Worm (Caenorhabditis elegans) whole organism, L2 larva: ENCODE measurements around the gene F01G10.9.

Experiments
- C34F6.9 ChIP-seq: fragments of 150-350 bp; optimal IDR thresholded peaks from 2 replicates; lab custom pipeline; 2014; ENCODE audit warnings: missing biosample characterization, missing genetic modification characterization
- R02D3.7 ChIP-seq: fragments of 150-350 bp; optimal IDR thresholded peaks from 2 replicates; lab custom pipeline; 2014; ENCODE audit warnings: missing biosample characterization, missing genetic modification characterization
- alr-1 ChIP-seq: fragments of 150-350 bp; optimal IDR thresholded peaks from 2 replicates; lab custom pipeline; 2014; ENCODE audit warnings: missing biosample characterization, missing genetic modification characterization
- blmp-1 ChIP-seq: sonication (generic microtip); optimal IDR thresholded peaks from 2 replicates; lab custom pipeline; 2017; ENCODE audit warnings: missing genetic modification characterization, mild to moderate bottlenecking, missing compliant biosample characterization, antibody characterized with exemption, moderate library complexity; ENCODE audit not compliant: insufficient read depth
- ceh-16 ChIP-seq: fragments of 150-350 bp; optimal IDR thresholded peaks from 2 replicates; lab custom pipeline; 2014; ENCODE audit warnings: missing biosample characterization, missing genetic modification characterization
- ceh-82 ChIP-seq: fragments of 150-350 bp; optimal IDR thresholded peaks from 2 replicates; lab custom pipeline; 2014; ENCODE audit warnings: missing biosample characterization, missing genetic modification characterization
- crh-2 ChIP-seq: sonication (generic microtip); optimal IDR thresholded peaks from 2 replicates; lab custom pipeline; 2017; ENCODE audit warnings: missing biosample characterization, missing genetic modification characterization
- dmd-4 ChIP-seq: sonication (generic microtip); optimal IDR thresholded peaks from 2 replicates; lab custom pipeline; 2017; ENCODE audit warnings: missing biosample characterization, missing genetic modification characterization
- egl-27 ChIP-seq: sonication (generic microtip); optimal IDR thresholded peaks from 3 replicates; lab custom pipeline; 2017; ENCODE audit warnings: missing biosample characterization, missing genetic modification reagents, missing genetic modification characterization
- elt-1 ChIP-seq: fragments of 150-350 bp; optimal IDR thresholded peaks from 2 replicates; lab custom pipeline; 2014; ENCODE audit warnings: missing biosample characterization, missing genetic modification characterization
- elt-3 ChIP-seq: sonication (generic microtip); optimal IDR thresholded peaks from 2 replicates; lab custom pipeline; 2017; ENCODE audit warnings: missing biosample characterization, missing genetic modification characterization
- lin-13 ChIP-seq: fragments of 150-350 bp; optimal IDR thresholded peaks from 2 replicates; lab custom pipeline; 2014; ENCODE audit warnings: missing biosample characterization, missing genetic modification reagents, missing genetic modification characterization
- lin-39 ChIP-seq: fragments of 150-350 bp; optimal IDR thresholded peaks from 2 replicates; lab custom pipeline; 2014; ENCODE audit warnings: missing biosample characterization, missing genetic modification reagents, missing genetic modification characterization
- lsy-2 ChIP-seq, 2 experiments: fragments of 150-350 bp in 1 of 2; sonication (generic microtip) in 1 of 2; optimal IDR thresholded peaks; 2 replicates each; lab custom pipeline; 2014 to 2017; ENCODE audit warnings: missing biosample characterization in 2 of 2, missing genetic modification characterization in 2 of 2
- mab-5 ChIP-seq: fragments of 150-350 bp; optimal IDR thresholded peaks from 2 replicates; lab custom pipeline; 2014; ENCODE audit warnings: missing biosample characterization, missing genetic modification characterization
- mdl-1 ChIP-seq, 2 experiments: fragments of 150-350 bp in 1 of 2; sonication (generic microtip) in 1 of 2; optimal IDR thresholded peaks; 2 replicates each; lab custom pipeline; 2017; ENCODE audit warnings: missing biosample characterization in 2 of 2, missing genetic modification characterization in 2 of 2
- nhr-10 ChIP-seq: sonication (generic microtip); optimal IDR thresholded peaks from 2 replicates; lab custom pipeline; 2017; ENCODE audit warnings: missing biosample characterization, missing genetic modification characterization
- nhr-11 ChIP-seq: fragments of 150-350 bp; optimal IDR thresholded peaks from 2 replicates; lab custom pipeline; 2014; ENCODE audit warnings: missing biosample characterization, missing genetic modification characterization
- nhr-12 ChIP-seq: fragments of 150-350 bp; optimal IDR thresholded peaks from 2 replicates; lab custom pipeline; 2014; ENCODE audit warnings: missing biosample characterization, missing genetic modification characterization
- nhr-21 ChIP-seq: fragments of 150-350 bp; optimal IDR thresholded peaks from 2 replicates; lab custom pipeline; 2014; ENCODE audit warnings: missing biosample characterization, missing genetic modification characterization
- nhr-23 ChIP-seq: fragments of 150-350 bp; optimal IDR thresholded peaks from 2 replicates; lab custom pipeline; 2014; ENCODE audit warnings: missing biosample characterization, missing genetic modification reagents, missing genetic modification characterization
- nhr-25 ChIP-seq: fragments of 150-350 bp; sonication (generic microtip); optimal IDR thresholded peaks from 3 replicates; lab custom pipeline; 2014; ENCODE audit warnings: missing biosample characterization, missing genetic modification characterization
- sem-4 ChIP-seq: fragments of 150-350 bp; optimal IDR thresholded peaks from 2 replicates; lab custom pipeline; 2014; ENCODE audit warnings: missing biosample characterization, missing genetic modification reagents, missing genetic modification characterization
- sma-3 ChIP-seq: sonication (generic microtip); optimal IDR thresholded peaks from 2 replicates; lab custom pipeline; 2016; ENCODE audit warnings: missing genetic modification reagents, missing genetic modification characterization, missing compliant biosample characterization
- sma-9 ChIP-seq, 2 experiments: fragments of 150-350 bp in 1 of 2; sonication (generic microtip) in 1 of 2; optimal IDR thresholded peaks; 2 replicates each; lab custom pipeline; 2014 to 2016; ENCODE audit warnings: missing genetic modification characterization in 2 of 2, mild to moderate bottlenecking in 1 of 2, missing biosample characterization in 1 of 2, missing compliant biosample characterization in 1 of 2, missing genetic modification reagents in 1 of 2, moderate library complexity in 1 of 2
- snpc-4 ChIP-seq: fragments of 150-350 bp; optimal IDR thresholded peaks from 2 replicates; lab custom pipeline; 2014; ENCODE audit warnings: missing biosample characterization, missing genetic modification characterization
- unc-55 ChIP-seq: fragments of 150-350 bp; sonication (generic microtip); optimal IDR thresholded peaks from 3 replicates; lab custom pipeline; 2014; ENCODE audit warnings: missing biosample characterization, missing genetic modification reagents, missing genetic modification characterization
- unc-62 ChIP-seq: fragments of 150-350 bp; optimal IDR thresholded peaks from 2 replicates; lab custom pipeline; 2014; ENCODE audit warnings: missing biosample characterization, missing genetic modification reagents, missing genetic modification characterization
- zag-1 ChIP-seq: fragments of 150-350 bp; optimal IDR thresholded peaks from 2 replicates; lab custom pipeline; 2014; ENCODE audit warnings: missing biosample characterization, missing genetic modification characterization
- ztf-1 ChIP-seq: fragments of 200-800 bp; sonication (Bioruptor generic); conservative IDR thresholded peaks from 2 replicates; pipeline ENCODE4 v1.3.6; 2022; ENCODE audit warnings: missing genetic modification characterization, missing compliant biosample characterization
- ztf-11 ChIP-seq: sonication (generic microtip); optimal IDR thresholded peaks from 2 replicates; lab custom pipeline; 2017; ENCODE audit warnings: missing biosample characterization, missing genetic modification characterization
- ztf-4 ChIP-seq: fragments of 150-350 bp; optimal IDR thresholded peaks from 2 replicates; lab custom pipeline; 2014; ENCODE audit warnings: missing biosample characterization, missing genetic modification characterization

F01G10.9 gene

ce11 chrIV:10295084-10295483 is 35.6 kb upstream of the F01G10.9 start, which contains the start of gene R09E10.13:
Gene R09E10.13, minus strand, starts transcription at chrIV:10295144.
- TF ChIP-seq ztf-1 (no peak), ztf-4 (tag; lab: Kevin White, UChicago) (peak; percentile 47), mab-5 (tag; lab: Kevin White, UChicago) (no peak), nhr-21 (tag; lab: Kevin White, UChicago) (no peak)

- TF ChIP-seq elt-1 (tag; lab: Kevin White, UChicago) (no peak), sma-9 (GFP tag; optimal IDR thresholded peaks at IDR 0.05; lab: Kevin White, UChicago) (no peak), sma-9 (tag; optimal IDR thresholded peaks at IDR 0.05; lab: Kevin White, UChicago) (no peak), nhr-25 (no peak), unc-62 (no peak), ceh-82 (no peak), crh-2 (no peak), snpc-4 (tag; lab: Kevin White, UChicago) (no peak)
Measured at ce11 chrIV:10294030-10294429, 34.6 kb upstream of the F01G10.9 start, which contains the start of gene R09E10.6. Gene R09E10.6, minus strand, starts transcription at chrIV:10294130.

- TF ChIP-seq nhr-25 (no peak), lin-13 (GFP tag; lab: Kevin White, UChicago) (no peak), egl-27 (tag; lab: Kevin White, UChicago) (no peak), sem-4 (no peak), lsy-2 (tag; optimal IDR thresholded peaks at IDR 0.05; lab: Kevin White, UChicago) (no peak), nhr-10 (no peak), R02D3.7 (no peak), mdl-1 (tag; optimal IDR thresholded peaks at IDR 0.05; lab: Kevin White, UChicago) (no peak), elt-3 (no peak), blmp-1 (tag; lab: Kevin White, UChicago) (no peak), ceh-16 (tag; lab: Kevin White, UChicago) (no peak), crh-2 (no peak), nhr-12 (tag; lab: Kevin White, UChicago) (no peak), snpc-4 (tag; lab: Kevin White, UChicago) (no peak), sma-9 (GFP tag; optimal IDR thresholded peaks at IDR 0.05; lab: Kevin White, UChicago) (no peak), sma-9 (tag; optimal IDR thresholded peaks at IDR 0.05; lab: Kevin White, UChicago) (no peak), lin-39 (no peak)
Measured at ce11 chrIV:10288575-10288974, 29.1 kb upstream of the F01G10.9 start.

ce11 chrIV:10286655-10287054 is 27.2 kb upstream of the F01G10.9 start, which contains the start of gene ebax-1:
Gene ebax-1, plus strand, starts transcription at chrIV:10286955.
- TF ChIP-seq unc-62 (no peak), nhr-23 (no peak), unc-55 (GFP tag; lab: Kevin White, UChicago) (no peak), dmd-4 (tag; lab: Kevin White, UChicago) (no peak), alr-1 (no peak), lsy-2 (tag; optimal IDR thresholded peaks at IDR 0.05; lab: Kevin White, UChicago) (no peak), ztf-4 (tag; lab: Kevin White, UChicago) (no peak), ceh-82 (no peak), ztf-1 (no peak), mdl-1 (tag; optimal IDR thresholded peaks at IDR 0.05; lab: Kevin White, UChicago) (no peak), nhr-11 (no peak), C34F6.9 (tag; lab: Kevin White, UChicago) (no peak), elt-3 (no peak), ztf-11 (tag; lab: Kevin White, UChicago) (no peak), sma-3 (no peak), blmp-1 (tag; lab: Kevin White, UChicago) (no peak), crh-2 (no peak), sma-9 (GFP tag; optimal IDR thresholded peaks at IDR 0.05; lab: Kevin White, UChicago) (no peak), sma-9 (tag; optimal IDR thresholded peaks at IDR 0.05; lab: Kevin White, UChicago) (no peak)

ce11 chrIV:10285328-10285727 is 25.9 kb upstream of the F01G10.9 start:
- TF ChIP-seq zag-1 (tag; lab: Kevin White, UChicago) (no peak), lsy-2 (tag; optimal IDR thresholded peaks at IDR 0.05; lab: Kevin White, UChicago) (peak in 1 of 2 experiments; percentile 20)
